Worm (Caenorhabditis elegans): ENCODE data around the gene atx-3.

DNA sequence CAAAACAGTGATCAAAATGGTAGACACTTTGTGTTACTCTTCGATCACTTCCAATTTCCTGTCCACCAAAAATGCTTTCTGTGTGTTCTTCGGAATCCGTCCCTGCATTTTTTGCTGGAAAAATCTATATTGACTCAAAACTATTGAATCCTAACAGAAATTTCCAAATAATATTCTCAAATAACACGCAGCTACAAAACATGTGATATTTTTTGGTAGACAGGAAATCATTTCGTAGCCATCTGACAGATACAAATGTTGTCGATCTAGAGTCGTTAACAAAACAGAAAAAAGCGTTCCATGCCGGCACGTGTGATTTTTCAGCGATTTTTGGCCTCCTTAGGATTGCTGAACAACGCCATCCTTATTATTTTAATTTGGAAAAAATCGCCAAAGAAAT, 35.6 kb upstream of the atx-3 start, which contains the start of gene str-263:
- TF ChIP-seq madf-2 (tag; optimal IDR thresholded peaks at IDR 0.05), result no peak
- TF ChIP-seq ceh-9 (tag; optimal IDR thresholded peaks at IDR 0.05), result no peak
- TF ChIP-seq ceh-31 (tag; optimal IDR thresholded peaks at IDR 0.05), result no peak
- no peak for TF ChIP-seq hlh-30 (tag; optimal IDR thresholded peaks at IDR 0.05; ENCODE audit: insufficient read depth)
- TF ChIP-seq K02D7.2 (tag; optimal IDR thresholded peaks at IDR 0.05), result no peak
- TF ChIP-seq ama-1 (optimal IDR thresholded peaks at IDR 0.05), result no peak
- no peak for TF ChIP-seq nhr-232 (tag; optimal IDR thresholded peaks at IDR 0.05)
- no peak for TF ChIP-seq elt-2 (tag; optimal IDR thresholded peaks at IDR 0.05)
- TF ChIP-seq ahr-1 (tag; optimal IDR thresholded peaks at IDR 0.05), result no peak

Data from whole organism, late embryonic.